Fruit fly (Drosophila melanogaster): Measurements from ENCODE around the gene CG13050.

CG13050 gene

dm6 chr3L:16233850-16234494 lies 45.1 kb downstream of the CG13050 start:
- TF ChIP-seq Eip78C (GFP tag) (peak; percentile 67), CG4318 (GFP tag; optimal IDR thresholded peaks at IDR 0.05) (no peak), CG10631 (GFP tag; optimal IDR thresholded peaks at IDR 0.05) (no peak), CG11762 (GFP tag; optimal IDR thresholded peaks at IDR 0.05; ENCODE audit: insufficient read depth) (no peak), lz (GFP tag; optimal IDR thresholded peaks at IDR 0.05) (no peak), CG31627 (GFP tag; optimal IDR thresholded peaks at IDR 0.05) (no peak), dsx (GFP tag; optimal IDR thresholded peaks at IDR 0.05; ENCODE audit: poor library complexity, severe bottlenecking) (peak; percentile 56), CG34406 (GFP tag; optimal IDR thresholded peaks at IDR 0.05) (no peak), CG6276 (GFP tag; optimal IDR thresholded peaks at IDR 0.05) (no peak), CG3032 (tag; optimal IDR thresholded peaks at IDR 0.05) (no peak), CG16779 (tag; optimal IDR thresholded peaks at IDR 0.05) (no peak), CG6808 (GFP tag; optimal IDR thresholded peaks at IDR 0.05) (peak; percentile 0), vri (GFP tag; optimal IDR thresholded peaks at IDR 0.05) (peak; percentile 28), svp (GFP tag) (peak; percentile 86), Sox14 (GFP tag; optimal IDR thresholded peaks at IDR 0.05) (peak; percentile 38), CG6854 (GFP tag; optimal IDR thresholded peaks at IDR 0.05) (peak; percentile 14)

dm6 chr3L:16232924-16233323 lies 46.1 kb downstream of the CG13050 start, which contains the start of gene Hsc20:
TSS of gene Hsc20 (plus strand) at chr3L:16233127.
- TF ChIP-seq vri (GFP tag; optimal IDR thresholded peaks at IDR 0.05) = no peak
- no peak for TF ChIP-seq cyc (GFP tag; optimal IDR thresholded peaks at IDR 0.05)
- no peak for TF ChIP-seq Eip75B (GFP tag; optimal IDR thresholded peaks at IDR 0.05)
- no peak for TF ChIP-seq CG6792 (GFP tag; optimal IDR thresholded peaks at IDR 0.05)
- peak; percentile 57 for TF ChIP-seq fkh (GFP tag; optimal IDR thresholded peaks at IDR 0.05)
- TF ChIP-seq CG10631 (GFP tag; optimal IDR thresholded peaks at IDR 0.05) = no peak
- TF ChIP-seq acj6 (GFP tag; optimal IDR thresholded peaks at IDR 0.05) = no peak
- TF ChIP-seq Sox15 (GFP tag; optimal IDR thresholded peaks at IDR 0.05) = no peak
- TF ChIP-seq Eip78C (GFP tag) = peak; percentile 14
- no peak for TF ChIP-seq salr (GFP tag; optimal IDR thresholded peaks at IDR 0.05)
- TF ChIP-seq CG11294 (GFP tag; IDR thresholded peaks at IDR 0.05) = no peak

dm6 chr3L:16231857-16232256 lies 47.2 kb downstream of the CG13050 start, which contains the start of the genes PDCD-5 and MED10:
TSS of gene PDCD-5 (minus strand) at chr3L:16232038.
TSS of gene MED10 (plus strand) at chr3L:16232084.
- TF ChIP-seq Sox15 (GFP tag; optimal IDR thresholded peaks at IDR 0.05) (no peak), Gug (GFP tag; IDR thresholded peaks at IDR 0.05) (no peak), OdsH (GFP tag; optimal IDR thresholded peaks at IDR 0.05) (no peak), Smox (GFP tag; optimal IDR thresholded peaks at IDR 0.05) (no peak), ss (GFP tag; optimal IDR thresholded peaks at IDR 0.05) (peak; percentile 11 to 26), CG8319 (GFP tag; optimal IDR thresholded peaks at IDR 0.05) (no peak), svp (GFP tag) (peak; percentile 85), CG1621 (tag; optimal IDR thresholded peaks at IDR 0.05) (no peak), esn (GFP tag; optimal IDR thresholded peaks at IDR 0.05) (peak; percentile 18), CG9139 (GFP tag; optimal IDR thresholded peaks at IDR 0.05) (no peak), vri (GFP tag; optimal IDR thresholded peaks at IDR 0.05) (no peak), Eip78C (GFP tag) (peak; percentile 60), CG3032 (tag; optimal IDR thresholded peaks at IDR 0.05) (peak; percentile 56), CG11762 (GFP tag; optimal IDR thresholded peaks at IDR 0.05; ENCODE audit: insufficient read depth) (no peak), fd59A (GFP tag; optimal IDR thresholded peaks at IDR 0.05) (no peak), CG7368 (GFP tag; optimal IDR thresholded peaks at IDR 0.05) (no peak), Ets96B (tag; optimal IDR thresholded peaks at IDR 0.05) (peak; percentile 17), CG6854 (GFP tag; optimal IDR thresholded peaks at IDR 0.05) (no peak), acj6 (GFP tag; optimal IDR thresholded peaks at IDR 0.05) (no peak), Eip75B (GFP tag; optimal IDR thresholded peaks at IDR 0.05) (peak; percentile 7), lz (GFP tag; optimal IDR thresholded peaks at IDR 0.05) (no peak), CG3919 (GFP tag; optimal IDR thresholded peaks at IDR 0.05) (no peak), CG4318 (GFP tag; optimal IDR thresholded peaks at IDR 0.05) (no peak), fkh (GFP tag; optimal IDR thresholded peaks at IDR 0.05) (peak; percentile 88), Hr4 (GFP tag; optimal IDR thresholded peaks at IDR 0.05) (no peak), salr (GFP tag; optimal IDR thresholded peaks at IDR 0.05) (peak in 1 of 2 experiments; percentile 2), eg (GFP tag; IDR thresholded peaks at IDR 0.05) (no peak), Ets21C (GFP tag; optimal IDR thresholded peaks at IDR 0.05) (no peak), topi (GFP tag; optimal IDR thresholded peaks at IDR 0.05) (peak; percentile 7), CG10669 (GFP tag; optimal IDR thresholded peaks at IDR 0.05) (peak; percentile 11), Hr39 (GFP tag; optimal IDR thresholded peaks at IDR 0.05) (no peak), Met (GFP tag; optimal IDR thresholded peaks at IDR 0.05) (no peak), spab (GFP tag; optimal IDR thresholded peaks at IDR 0.05) (no peak), Lpt (GFP tag; optimal IDR thresholded peaks at IDR 0.05) (no peak), CG16779 (tag; optimal IDR thresholded peaks at IDR 0.05) (no peak)
